Fruit fly (Drosophila melanogaster): Measurements from ENCODE around the gene Aven.

DNA sequence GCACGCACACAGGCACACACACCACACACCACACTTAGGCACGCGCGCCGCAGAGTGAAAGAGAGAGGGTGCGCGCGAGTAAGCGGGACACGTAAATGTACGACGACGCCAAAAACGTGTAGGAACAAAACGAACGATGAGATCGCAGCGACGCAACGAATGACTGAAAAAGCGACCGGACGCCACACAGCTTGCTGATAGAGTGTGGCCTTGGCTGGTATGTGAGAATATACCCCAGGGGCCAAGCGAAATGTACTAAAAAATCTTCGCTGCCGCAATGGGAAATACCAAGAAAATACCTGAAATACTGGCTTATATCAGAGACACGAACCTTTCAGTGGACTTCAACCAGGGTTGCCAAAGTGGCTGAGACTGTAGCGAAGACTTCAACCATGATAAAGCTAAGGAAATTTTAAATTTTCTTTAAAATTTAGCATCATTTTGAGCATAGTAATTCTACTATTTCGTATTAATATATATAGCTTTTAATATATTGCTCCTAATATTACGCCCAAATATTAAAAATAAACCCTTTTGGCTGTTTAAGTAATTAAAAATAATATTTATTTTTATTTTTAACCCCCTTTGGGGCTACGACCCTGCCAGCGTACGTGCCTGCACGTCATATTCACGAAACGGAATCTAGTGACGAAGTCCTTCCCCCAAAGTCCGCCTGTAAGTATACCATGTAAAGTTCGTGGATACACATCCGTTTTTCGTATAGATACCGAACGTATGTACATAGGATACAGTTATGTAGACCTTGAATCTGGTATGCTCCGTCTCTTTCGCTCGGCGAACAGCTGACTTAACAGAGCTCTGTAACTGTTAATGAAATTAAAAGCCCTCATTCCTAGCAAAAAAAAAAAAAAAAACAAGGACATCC, 46.2 kb downstream of the Aven start, which contains the start of gene Pits:
- TF ChIP-seq ind (GFP tag; optimal IDR thresholded peaks at IDR 0.05), result no peak
- peak; percentile 63 for TF ChIP-seq CG4707 (GFP tag; optimal IDR thresholded peaks at IDR 0.05)
- TF ChIP-seq CG34422 (GFP tag; IDR thresholded peaks at IDR 0.05), result peak; percentile 86
